Worm (Caenorhabditis elegans): ENCODE data around the gene unc-17.

DNA sequence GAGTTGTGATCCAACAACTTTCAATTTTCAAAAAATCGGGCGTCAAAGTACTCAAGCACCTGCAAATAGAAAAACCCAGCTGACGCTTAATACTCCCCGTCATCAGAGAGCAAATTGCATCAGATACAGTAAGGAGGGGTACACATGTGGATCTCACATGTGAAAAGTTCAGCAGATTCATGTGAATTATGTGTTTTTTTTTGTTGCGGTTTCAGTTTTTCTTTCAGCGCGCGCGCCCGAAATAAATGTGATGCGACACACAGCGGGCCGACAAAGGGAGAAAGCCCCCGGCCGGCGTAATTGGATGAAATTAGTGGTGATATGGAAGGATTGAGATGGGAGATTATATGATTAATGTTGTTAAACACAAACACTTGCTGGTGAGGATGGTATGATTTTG lies 27.7 kb upstream of the unc-17 start:
- TF ChIP-seq flt-1 (GFP tag; IDR thresholded peaks at IDR 0.05) (no peak), tab-1 (GFP tag; IDR thresholded peaks at IDR 0.05) (no peak), ztf-29 (GFP tag; IDR thresholded peaks at IDR 0.05) (no peak), ref-1 (GFP tag; conservative IDR thresholded peaks at IDR 0.05) (no peak), ztf-23 (GFP tag; IDR thresholded peaks at IDR 0.05) (no peak), med-1 (GFP tag; optimal IDR thresholded peaks at IDR 0.05; ENCODE audit: insufficient read depth) (no peak), T22C8.4 (GFP tag; IDR thresholded peaks at IDR 0.05) (no peak), cog-1 (tag; optimal IDR thresholded peaks at IDR 0.05) (no peak), klf-2 (GFP tag; conservative IDR thresholded peaks at IDR 0.05) (no peak)
